Worm (Caenorhabditis elegans) whole organism, L4 larva: ENCODE results near the gene ssq-1.

ENCODE experiments used
- ZK546.5 ChIP-seq, 2 experiments: sonication (generic microtip); optimal IDR thresholded peaks; 2 replicates each; lab custom pipeline; 2017; ENCODE audit warnings: missing biosample characterization in 2 of 2, missing genetic modification characterization in 2 of 2
- ceh-20 ChIP-seq: fragments of 200-800 bp; sonication (Bioruptor generic); IDR thresholded peaks from 2 replicates; pipeline ENCODE4 v1.3.6; 2022; ENCODE audit warnings: missing genetic modification reagents, missing genetic modification characterization, missing compliant biosample characterization
- ceh-28 ChIP-seq: fragments of 150-350 bp; optimal IDR thresholded peaks from 2 replicates; lab custom pipeline; 2014; ENCODE audit warnings: missing biosample characterization, missing genetic modification reagents, missing genetic modification characterization
- daf-19 ChIP-seq: fragments of 200-800 bp; sonication (Bioruptor generic); conservative IDR thresholded peaks from 2 replicates; pipeline ENCODE4 v1.3.6; 2022; ENCODE audit warnings: missing genetic modification characterization, missing compliant biosample characterization
- dpl-1 ChIP-seq: fragments of 150-350 bp; optimal IDR thresholded peaks from 2 replicates; lab custom pipeline; 2014; ENCODE audit warnings: missing biosample characterization, missing genetic modification reagents, missing genetic modification characterization
- fos-1 ChIP-seq: fragments of 150-350 bp; optimal IDR thresholded peaks from 2 replicates; lab custom pipeline; 2014; ENCODE audit warnings: missing biosample characterization, missing genetic modification characterization
- gei-8 ChIP-seq: fragments of 200-800 bp; sonication (Bioruptor generic); optimal IDR thresholded peaks from 2 replicates; lab custom pipeline; 2018; ENCODE audit warnings: mild to moderate bottlenecking, missing genetic modification characterization, missing compliant biosample characterization
- lim-7 ChIP-seq: fragments of 200-800 bp; sonication (Bioruptor generic); IDR thresholded peaks from 2 replicates; pipeline ENCODE4 v1.3.6; 2022; ENCODE audit warnings: missing genetic modification characterization, missing compliant biosample characterization
- lin-13 ChIP-seq: fragments of 150-350 bp; optimal IDR thresholded peaks from 2 replicates; lab custom pipeline; 2014; ENCODE audit warnings: missing biosample characterization, missing genetic modification reagents, missing genetic modification characterization
- nhr-25 ChIP-seq: sonication (generic microtip); optimal IDR thresholded peaks from 2 replicates; lab custom pipeline; 2017; ENCODE audit warnings: missing genetic modification characterization, mild to moderate bottlenecking, missing compliant biosample characterization, antibody characterized with exemption, moderate library complexity, borderline replicate concordance; ENCODE audit not compliant: insufficient read depth

- no peak for TF ChIP-seq ceh-20 (GFP tag; lab: Robert Waterston, UW)
- TF ChIP-seq gei-8, result no peak
- TF ChIP-seq ZK546.5 (tag; optimal IDR thresholded peaks at IDR 0.05; lab: Kevin White, UChicago), result no peak
- no peak for TF ChIP-seq nhr-25 (tag; lab: Kevin White, UChicago)
- TF ChIP-seq lin-13 (GFP tag; lab: Kevin White, UChicago), result peak; percentile 30
- peak; percentile 55 for TF ChIP-seq dpl-1
- no peak for TF ChIP-seq daf-19 (GFP tag; lab: Robert Waterston, UW)
- TF ChIP-seq fos-1 (tag; lab: Kevin White, UChicago), result no peak
- TF ChIP-seq ceh-28 (tag; lab: Kevin White, UChicago), result no peak
- TF ChIP-seq lim-7 (GFP tag; lab: Robert Waterston, UW), result no peak
Measured at ce11 chrIV:9857952-9858488, 5.7 kb downstream of the ssq-1 start, which contains the start of gene npp-1.
